Fruit fly (Drosophila melanogaster): ENCODE data around the gene CG2126.

Gene CG2126

DNA sequence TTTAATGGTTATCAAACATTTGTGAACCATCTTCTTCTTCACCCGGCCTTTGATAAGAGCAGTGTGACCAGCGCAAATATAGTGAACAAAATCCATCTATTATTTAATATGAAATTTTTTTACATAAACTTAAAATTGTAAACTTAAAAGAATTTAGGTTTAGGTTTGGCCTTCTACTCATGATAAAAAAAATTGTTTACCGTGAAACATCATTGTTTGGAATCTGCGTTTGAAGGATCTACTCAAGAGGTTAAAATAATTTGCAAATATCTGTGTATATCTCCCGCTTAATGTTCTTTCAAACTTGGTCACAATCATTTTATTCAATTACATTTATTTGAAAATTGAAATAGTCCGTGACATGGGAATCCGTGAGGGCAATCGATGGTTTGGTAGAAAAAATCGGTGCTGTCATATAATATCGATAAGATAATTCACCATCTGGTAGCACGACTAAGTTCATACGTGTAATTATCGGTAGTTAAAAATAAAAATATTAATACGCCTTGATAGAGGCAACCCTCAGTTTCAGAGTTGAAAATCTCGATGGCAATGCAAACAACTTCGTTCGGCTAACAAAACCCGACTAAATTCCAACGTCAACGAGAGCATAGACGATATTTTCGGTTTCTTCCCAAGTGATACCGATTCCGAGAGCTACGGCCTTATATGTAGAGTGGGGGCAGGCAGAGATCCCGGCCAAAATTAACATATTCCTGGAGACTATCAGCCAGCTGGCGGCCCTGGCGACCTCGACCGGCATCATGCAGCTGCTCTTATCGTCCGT lies 4.5 kb downstream of the CG2126 start, which contains the start of the genes betaGlu and sip3 (continued):
- peak; percentile 44 for TF ChIP-seq Abd-B (GFP tag; optimal IDR thresholded peaks at IDR 0.05)
- peak; percentile 25 for TF ChIP-seq grau (tag; optimal IDR thresholded peaks at IDR 0.05)
- TF ChIP-seq CG13775 (GFP tag; optimal IDR thresholded peaks at IDR 0.05), result peak; percentile 19
- peak; percentile 39 for TF ChIP-seq CoRest (tag; optimal IDR thresholded peaks at IDR 0.05)
- TF ChIP-seq sens-2 (GFP tag; IDR thresholded peaks at IDR 0.05), result no peak
- TF ChIP-seq stwl (tag; optimal IDR thresholded peaks at IDR 0.05), result peak; percentile 49
- peak; percentile 75 for TF ChIP-seq CG12659 (GFP tag; optimal IDR thresholded peaks at IDR 0.05)
- peak; percentile 22; the same call in 1 of the 2 replicates for TF ChIP-seq CG31441 (GFP tag; IDR thresholded peaks at IDR 0.05)
- no peak for TF ChIP-seq CG1024 (GFP tag; IDR thresholded peaks at IDR 0.05)
- TF ChIP-seq Six4 (GFP tag; optimal IDR thresholded peaks at IDR 0.05), result peak; percentile 6

DNA sequence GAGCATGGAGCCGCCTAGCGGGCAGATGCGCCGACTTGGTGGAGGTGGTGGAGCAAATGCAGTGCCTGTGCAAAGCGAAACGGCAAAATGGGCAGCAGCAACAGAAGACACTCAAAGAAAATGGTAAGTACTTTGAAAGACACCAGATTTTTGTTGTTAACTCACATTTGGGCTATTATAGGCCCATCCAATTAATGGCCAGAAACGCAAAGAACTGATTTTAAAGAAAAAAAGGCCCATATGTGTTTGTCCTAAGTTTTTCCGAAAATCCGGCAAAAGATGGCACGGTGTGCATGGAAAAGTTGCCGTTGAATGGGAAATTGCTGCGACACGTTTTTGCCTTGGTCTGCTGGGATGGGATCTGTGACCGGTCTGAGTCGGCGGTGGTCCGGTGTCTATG lies 8.3 kb downstream of the CG2126 start:
- TF ChIP-seq bsh (GFP tag; optimal IDR thresholded peaks at IDR 0.05) (peak in 1 of 2 experiments; percentile 46), CG8089 (GFP tag; optimal IDR thresholded peaks at IDR 0.05) (no peak), Drgx (GFP tag; IDR thresholded peaks at IDR 0.05) (peak; percentile 86), CG6791 (GFP tag; IDR thresholded peaks at IDR 0.05; ENCODE audit: partially characterized antibody) (0 out of 3 replicates have a peak, but pooled peaks have one; percentile 42), Sin3A (optimal IDR thresholded peaks at IDR 0.05) (no peak), tgo (GFP tag; IDR thresholded peaks at IDR 0.05) (no peak), Dad (GFP tag; optimal IDR thresholded peaks at IDR 0.05) (no peak), aop (GFP tag; IDR thresholded peaks at IDR 0.05) (no peak), croc (GFP tag; conservative IDR thresholded peaks at IDR 0.05) (no peak), Ssrp (tag; optimal IDR thresholded peaks at IDR 0.05) (no peak), CrebB (tag; optimal IDR thresholded peaks at IDR 0.05) (no peak)

DNA sequence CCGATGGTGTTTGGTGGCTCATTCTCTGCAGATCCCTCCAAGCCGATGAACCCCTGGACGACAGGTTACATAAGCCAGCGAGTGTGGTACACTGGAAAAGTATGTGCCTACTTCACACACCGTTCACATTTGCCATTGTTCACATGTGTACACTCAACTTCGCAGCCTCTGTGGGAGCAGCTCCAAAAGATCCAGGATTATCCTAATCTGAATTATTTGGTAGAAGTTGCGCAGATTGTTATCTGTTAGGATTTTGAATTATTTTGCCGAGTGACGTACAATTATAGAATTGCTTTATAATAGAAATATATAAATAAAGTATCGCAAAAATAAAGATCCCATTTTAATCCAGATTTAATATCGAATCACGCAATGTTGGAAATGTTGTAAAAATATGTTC lies 8.9 kb downstream of the CG2126 start:
- peak in 1 of 2 experiments; percentile 4 for TF ChIP-seq Pdp1 (GFP tag; optimal IDR thresholded peaks at IDR 0.05)
- TF ChIP-seq Vsx1 (GFP tag; optimal IDR thresholded peaks at IDR 0.05), result no peak
- peak in 1 of 2 experiments; percentile 24 for TF ChIP-seq bsh (GFP tag; optimal IDR thresholded peaks at IDR 0.05)

DNA sequence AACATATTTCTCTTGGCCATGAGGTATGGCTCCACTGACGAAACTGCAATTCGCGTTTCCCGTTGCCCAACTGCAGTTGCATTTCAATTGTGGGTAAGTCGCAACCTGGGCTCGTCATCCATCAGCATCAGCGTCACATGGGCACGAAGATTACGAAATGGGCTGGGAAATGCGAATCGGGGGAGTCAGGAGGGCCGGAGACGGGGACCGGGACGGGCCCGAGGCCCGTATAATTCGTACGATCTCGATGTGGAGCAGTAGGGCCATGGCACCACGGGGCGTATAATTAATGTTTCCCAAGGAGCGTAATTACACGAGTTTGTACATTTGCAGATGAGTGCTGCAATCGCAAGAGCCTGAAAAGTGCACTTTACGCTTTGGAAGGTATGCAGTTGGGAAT lies 11.3 kb downstream of the CG2126 start:
- TF ChIP-seq CG6765 (GFP tag; optimal IDR thresholded peaks at IDR 0.05) (no peak), Nf-YC (tag; optimal IDR thresholded peaks at IDR 0.05) (no peak), schlank (tag; optimal IDR thresholded peaks at IDR 0.05) (no peak), ewg (GFP tag; optimal IDR thresholded peaks at IDR 0.05) (no peak), tio (GFP tag; optimal IDR thresholded peaks at IDR 0.05) (no peak), org-1 (GFP tag; optimal IDR thresholded peaks at IDR 0.05) (no peak), nerfin-2 (GFP tag; IDR thresholded peaks at IDR 0.05; ENCODE audit: partially characterized antibody) (no peak), BEAF-32 (GFP tag; optimal IDR thresholded peaks at IDR 0.05) (no peak), odd (GFP tag; optimal IDR thresholded peaks at IDR 0.05) (no peak), pho (GFP tag; optimal IDR thresholded peaks at IDR 0.05) (no peak), caup (GFP tag; optimal IDR thresholded peaks at IDR 0.05; ENCODE audit: severe bottlenecking) (no peak), CG18764 (GFP tag; optimal IDR thresholded peaks at IDR 0.05) (no peak), CG4820 (GFP tag; optimal IDR thresholded peaks at IDR 0.05) (no peak), kah (GFP tag; optimal IDR thresholded peaks at IDR 0.05) (no peak), dmrt99B (tag; optimal IDR thresholded peaks at IDR 0.05) (no peak), Side (GFP tag; optimal IDR thresholded peaks at IDR 0.05) (no peak), Gug (GFP tag; IDR thresholded peaks at IDR 0.05) (no peak), Hr39 (optimal IDR thresholded peaks at IDR 0.05) (no peak), HLHmδ (GFP tag; optimal IDR thresholded peaks at IDR 0.05) (no peak)

All from whole organism, embryonic.